Worm (Caenorhabditis elegans) whole organism, L3 larva: ENCODE data around the gene zipt-3.

Source experiments
- ama-1 ChIP-seq: fragments of 150-350 bp; optimal IDR thresholded peaks from 2 replicates; lab custom pipeline; 2018
- ceh-9 ChIP-seq: sonication (generic microtip); optimal IDR thresholded peaks from 2 replicates; lab custom pipeline; 2018; ENCODE audit warnings: missing biosample characterization, missing genetic modification characterization
- elt-2 ChIP-seq: sonication (generic microtip); optimal IDR thresholded peaks from 2 replicates; lab custom pipeline; 2016; ENCODE audit warnings: missing genetic modification reagents, mild to moderate bottlenecking, missing genetic modification characterization, missing compliant biosample characterization
- elt-3 ChIP-seq, 3 experiments: fragments of 150-350 bp in 1 of 3; sonication (generic microtip) in 2 of 3; optimal IDR thresholded peaks; 2 replicates in 2 of 3; 4 replicates in 1 of 3; lab custom pipeline; 2014 to 2017; ENCODE audit warnings: missing biosample characterization in 3 of 3, missing genetic modification characterization in 3 of 3
- lin-39 ChIP-seq: fragments of 150-350 bp; optimal IDR thresholded peaks from 2 replicates; lab custom pipeline; 2018; ENCODE audit warnings: missing biosample characterization, missing genetic modification reagents, missing genetic modification characterization
- nfya-1 ChIP-seq: sonication (generic microtip); optimal IDR thresholded peaks from 2 replicates; lab custom pipeline; 2017; ENCODE audit warnings: missing genetic modification characterization, mild to moderate bottlenecking, missing compliant biosample characterization, antibody characterized with exemption, moderate library complexity; ENCODE audit not compliant: insufficient read depth
- nhr-12 ChIP-seq: fragments of 150-350 bp; optimal IDR thresholded peaks from 2 replicates; lab custom pipeline; 2014; ENCODE audit warnings: missing biosample characterization, missing genetic modification characterization
- nhr-67 ChIP-seq: fragments of 150-350 bp; optimal IDR thresholded peaks from 2 replicates; lab custom pipeline; 2014; ENCODE audit warnings: missing biosample characterization, missing genetic modification characterization
- skn-1 ChIP-seq: fragments of 150-350 bp; optimal IDR thresholded peaks from 2 replicates; lab custom pipeline; 2014; ENCODE audit warnings: missing biosample characterization, missing genetic modification characterization
- unc-39 ChIP-seq: sonication (generic microtip); optimal IDR thresholded peaks from 4 replicates; lab custom pipeline; 2017; ENCODE audit warnings: missing biosample characterization, missing genetic modification characterization
- zag-1 ChIP-seq: fragments of 150-350 bp; optimal IDR thresholded peaks from 2 replicates; lab custom pipeline; 2014; ENCODE audit warnings: missing biosample characterization, missing genetic modification characterization
- ztf-11 ChIP-seq: fragments of 150-350 bp; optimal IDR thresholded peaks from 2 replicates; lab custom pipeline; 2014; ENCODE audit warnings: missing biosample characterization, missing genetic modification characterization
- ztf-4 ChIP-seq: fragments of 150-350 bp; optimal IDR thresholded peaks from 2 replicates; lab custom pipeline; 2014; ENCODE audit warnings: missing biosample characterization, missing genetic modification characterization

ce11 chrII:5694798-5695197, 23.1 kb upstream of the zipt-3 start, which contains the start of gene C25H3.14:
- TF ChIP-seq lin-39 (no peak), zag-1 (tag; lab: Kevin White, UChicago) (no peak), nhr-12 (tag; lab: Kevin White, UChicago) (no peak), elt-3 (tag; optimal IDR thresholded peaks at IDR 0.05; lab: Kevin White, UChicago) (no peak), elt-2 (tag; lab: Kevin White, UChicago) (no peak), ama-1 (no peak), ztf-4 (tag; lab: Kevin White, UChicago) (no peak), unc-39 (no peak), nfya-1 (no peak), ceh-9 (no peak), nhr-67 (tag; lab: Kevin White, UChicago) (no peak), ztf-11 (tag; lab: Kevin White, UChicago) (no peak), skn-1 (tag; lab: Kevin White, UChicago) (no peak)
